Fruit fly (Drosophila melanogaster) whole organism, embryonic: ENCODE results near the gene Ldsdh1.

ENCODE experiments used
- Atf6 ChIP-seq: fragments of 200-800 bp; sonication (Bioruptor generic); IDR thresholded peaks from 2 replicates; pipeline ENCODE4 v1.3.6; 2022; ENCODE audit warnings: missing biosample characterization, missing genetic modification characterization
- Bdp1 ChIP-seq: fragments of 200-800 bp; sonication (Bioruptor generic); optimal IDR thresholded peaks from 3 replicates; lab custom pipeline; 2016; ENCODE audit warnings: missing biosample characterization, missing genetic modification characterization
- BtbVII ChIP-seq: fragments of 200-800 bp; sonication (Bioruptor generic); optimal IDR thresholded peaks from 3 replicates; lab custom pipeline; 2017; ENCODE audit warnings: missing biosample characterization, mild to moderate bottlenecking, missing genetic modification characterization
- CG10147 ChIP-seq: fragments of 200-800 bp; sonication (Bioruptor generic); optimal IDR thresholded peaks from 2 replicates; lab custom pipeline; 2019; ENCODE audit warnings: missing biosample characterization, mild to moderate bottlenecking, missing genetic modification characterization, moderate library complexity
- CG10959 ChIP-seq: fragments of 200-800 bp; sonication (Bioruptor generic); IDR thresholded peaks from 2 replicates; pipeline ENCODE4 v1.3.6; 2022; ENCODE audit warnings: missing biosample characterization, missing genetic modification characterization
- CG11504 ChIP-seq: fragments of 200-800 bp; sonication (Bioruptor generic); optimal IDR thresholded peaks from 3 replicates; lab custom pipeline; 2019; ENCODE audit warnings: missing biosample characterization, mild to moderate bottlenecking, missing genetic modification characterization, moderate library complexity
- CG12659 ChIP-seq: fragments of 200-800 bp; sonication (Bioruptor generic); optimal IDR thresholded peaks from 3 replicates; lab custom pipeline; 2017; ENCODE audit warnings: mild to moderate bottlenecking, missing biosample characterization, missing genetic modification reagents, missing genetic modification characterization
- CG17328 ChIP-seq: fragments of 200-800 bp; sonication (Bioruptor generic); IDR thresholded peaks from 2 replicates; pipeline ENCODE4 v1.3.6; 2022; ENCODE audit warnings: missing biosample characterization, missing genetic modification characterization
- CG2889 ChIP-seq: fragments of 200-800 bp; sonication (Bioruptor generic); IDR thresholded peaks from 3 replicates; pipeline ENCODE4 v1.3.6; 2022; ENCODE audit warnings: missing biosample characterization, missing genetic modification characterization
- CG31388 ChIP-seq: fragments of 200-800 bp; sonication (Bioruptor generic); optimal IDR thresholded peaks from 2 replicates; lab custom pipeline; 2016; ENCODE audit warnings: missing biosample characterization, missing genetic modification characterization
- CG32532 ChIP-seq: fragments of 200-800 bp; sonication (Bioruptor generic); IDR thresholded peaks from 2 replicates; pipeline ENCODE4 v1.3.6; 2022; ENCODE audit warnings: missing biosample characterization, missing genetic modification characterization
- CG3726 ChIP-seq: fragments of 200-800 bp; sonication (Bioruptor generic); IDR thresholded peaks from 3 replicates; pipeline ENCODE4, ENCODE4 v1.3.6; 2022; ENCODE audit warnings: missing biosample characterization, missing genetic modification characterization
- CG4730 ChIP-seq: fragments of 200-800 bp; sonication (Bioruptor generic); IDR thresholded peaks from 2 replicates; pipeline ENCODE4 v1.3.6; 2022; ENCODE audit warnings: missing biosample characterization, missing genetic modification characterization
- CG7372 ChIP-seq: fragments of 200-800 bp; sonication (Bioruptor generic); IDR thresholded peaks from 2 replicates; pipeline ENCODE4 v1.3.6; 2022; ENCODE audit warnings: missing biosample characterization, missing genetic modification characterization
- CG8089 ChIP-seq: fragments of 200-800 bp; sonication (Bioruptor generic); optimal IDR thresholded peaks from 3 replicates; lab custom pipeline; 2016; ENCODE audit warnings: missing biosample characterization, missing genetic modification characterization
- CG8388 ChIP-seq: fragments of 200-800 bp; sonication (Bioruptor generic); optimal IDR thresholded peaks from 2 replicates; lab custom pipeline; 2019; ENCODE audit warnings: missing biosample characterization, mild to moderate bottlenecking, missing genetic modification characterization, moderate library complexity
- CG9437 ChIP-seq: fragments of 200-800 bp; sonication (Bioruptor generic); optimal IDR thresholded peaks from 2 replicates; lab custom pipeline; 2018; ENCODE audit warnings: missing biosample characterization, mild to moderate bottlenecking, missing genetic modification characterization
- CG9609 ChIP-seq: fragments of 200-800 bp; sonication (Bioruptor generic); optimal IDR thresholded peaks from 3 replicates; lab custom pipeline; 2016; ENCODE audit warnings: missing biosample characterization, missing genetic modification characterization
- CG9797 ChIP-seq: fragments of 200-800 bp; sonication (Bioruptor generic); optimal IDR thresholded peaks from 3 replicates; lab custom pipeline; 2018; ENCODE audit warnings: missing biosample characterization, mild to moderate bottlenecking, missing genetic modification characterization
- CrebB ChIP-seq: fragments of 200-800 bp; sonication (Bioruptor generic); optimal IDR thresholded peaks from 3 replicates; lab custom pipeline; 2018; ENCODE audit warnings: missing biosample characterization, mild to moderate bottlenecking, missing genetic modification characterization
- Deaf1 ChIP-seq: fragments of 200-800 bp; optimal IDR thresholded peaks from 3 replicates; lab custom pipeline; 2019; ENCODE audit warnings: missing biosample characterization, mild to moderate bottlenecking, missing genetic modification characterization, moderate library complexity
- Dll ChIP-seq: fragments of 200-800 bp; sonication (Bioruptor generic); IDR thresholded peaks from 4 replicates; pipeline ENCODE4 v1.3.6; 2022; ENCODE audit warnings: missing biosample characterization, missing genetic modification characterization; ENCODE audit not compliant: partially characterized antibody
- Ets65A ChIP-seq: fragments of 200-800 bp; sonication (Bioruptor generic); peaks from one replicate; lab custom pipeline; 2016; ENCODE audit warnings: missing biosample characterization, missing genetic modification characterization
- HLH54F ChIP-seq: fragments of 200-800 bp; sonication (Bioruptor generic); optimal IDR thresholded peaks from 3 replicates; lab custom pipeline; 2016; ENCODE audit warnings: missing biosample characterization, missing genetic modification characterization
- Hmx ChIP-seq: fragments of 200-800 bp; sonication (Bioruptor generic); optimal IDR thresholded peaks from 2 replicates; lab custom pipeline; 2016; ENCODE audit warnings: missing biosample characterization, missing genetic modification characterization
- Hr51 ChIP-seq, 2 experiments: fragments of 200-800 bp; sonication (Bioruptor generic); optimal IDR thresholded peaks; 2 replicates in 1 of 2; 3 replicates in 1 of 2; lab custom pipeline; 2016 to 2018; ENCODE audit warnings: missing biosample characterization in 2 of 2, missing genetic modification characterization in 2 of 2, mild to moderate bottlenecking in 1 of 2, moderate library complexity in 1 of 2
- NC2β ChIP-seq: fragments of 200-800 bp; sonication (Bioruptor generic); optimal IDR thresholded peaks from 2 replicates; lab custom pipeline; 2016; ENCODE audit warnings: missing biosample characterization, missing genetic modification characterization
- Sox102F ChIP-seq: fragments of 200-800 bp; sonication (Bioruptor generic); optimal IDR thresholded peaks from 2 replicates; lab custom pipeline; 2018; ENCODE audit warnings: missing biosample characterization, mild to moderate bottlenecking, missing genetic modification characterization, moderate library complexity
- Spps ChIP-seq: fragments of 200-800 bp; sonication (Bioruptor generic); optimal IDR thresholded peaks from 2 replicates; lab custom pipeline; 2018; ENCODE audit warnings: missing biosample characterization, mild to moderate bottlenecking, missing genetic modification characterization
- TFAM ChIP-seq: fragments of 200-800 bp; sonication (Bioruptor generic); optimal IDR thresholded peaks from 2 replicates; lab custom pipeline; 2017; ENCODE audit warnings: missing biosample characterization, missing genetic modification characterization, inconsistent platforms
- YL-1 ChIP-seq: fragments of 200-800 bp; sonication (Bioruptor generic); optimal IDR thresholded peaks from 3 replicates; lab custom pipeline; 2017; ENCODE audit warnings: missing biosample characterization, mild to moderate bottlenecking, missing genetic modification characterization
- cas ChIP-seq: fragments of 200-800 bp; sonication (Bioruptor generic); IDR thresholded peaks from 2 replicates; pipeline ENCODE4 v1.3.6; 2022; ENCODE audit warnings: missing biosample characterization, missing genetic modification characterization
- ci ChIP-seq: fragments of 200-800 bp; sonication (Bioruptor generic); IDR thresholded peaks from 3 replicates; pipeline ENCODE4 v1.3.6; 2022; ENCODE audit warnings: missing biosample characterization, missing genetic modification characterization
- corto ChIP-seq: fragments of 200-800 bp; sonication (Bioruptor generic); optimal IDR thresholded peaks from 2 replicates; lab custom pipeline; 2016; ENCODE audit warnings: missing biosample characterization, mild to moderate bottlenecking, missing genetic modification characterization, moderate library complexity
- gem ChIP-seq: fragments of 200-800 bp; sonication (Bioruptor generic); optimal IDR thresholded peaks from 2 replicates; lab custom pipeline; 2019; ENCODE audit warnings: missing biosample characterization, mild to moderate bottlenecking, missing genetic modification characterization, moderate library complexity
- ham ChIP-seq: fragments of 200-800 bp; sonication (Bioruptor generic); IDR thresholded peaks from 2 replicates; pipeline ENCODE4 v1.3.6; 2022; ENCODE audit warnings: missing biosample characterization, missing genetic modification characterization
- jigr1 ChIP-seq: fragments of 200-800 bp; sonication (Bioruptor generic); IDR thresholded peaks from 3 replicates; pipeline ENCODE4 v1.3.6; 2022; ENCODE audit warnings: missing biosample characterization, missing genetic modification characterization
- maf-S ChIP-seq: fragments of 200-800 bp; sonication (Bioruptor generic); optimal IDR thresholded peaks from 2 replicates; lab custom pipeline; 2016; ENCODE audit warnings: missing biosample characterization, missing genetic modification characterization
- oc ChIP-seq: fragments of 200-800 bp; sonication (Bioruptor generic); optimal IDR thresholded peaks from 2 replicates; lab custom pipeline; 2018; ENCODE audit warnings: missing biosample characterization, mild to moderate bottlenecking, missing genetic modification characterization, moderate library complexity
- org-1 ChIP-seq: fragments of 200-800 bp; sonication (Bioruptor generic); optimal IDR thresholded peaks from 2 replicates; lab custom pipeline; 2017; ENCODE audit warnings: missing biosample characterization, missing genetic modification characterization
- p53 ChIP-seq: fragments of 200-800 bp; sonication (Bioruptor generic); optimal IDR thresholded peaks from 2 replicates; lab custom pipeline; 2016; ENCODE audit warnings: missing biosample characterization, missing genetic modification characterization
- pnt ChIP-seq: fragments of 200-800 bp; sonication (Bioruptor generic); optimal IDR thresholded peaks from 3 replicates; lab custom pipeline; 2016; ENCODE audit warnings: missing biosample characterization, missing genetic modification characterization
- pzg ChIP-seq: fragments of 200-800 bp; sonication (Bioruptor generic); optimal IDR thresholded peaks from 3 replicates; lab custom pipeline; 2018; ENCODE audit warnings: missing biosample characterization, mild to moderate bottlenecking, missing genetic modification characterization, moderate library complexity
- repo ChIP-seq: fragments of 200-800 bp; sonication (Bioruptor generic); optimal IDR thresholded peaks from 2 replicates; lab custom pipeline; 2016; ENCODE audit warnings: missing biosample characterization, missing genetic modification characterization
- sc ChIP-seq, 3 experiments: fragments of >200 bp in 2 of 3; fragments of 200-800 bp in 1 of 3; sonication (Bioruptor generic) in 1 of 3; optimal IDR thresholded peaks; 2 replicates in 2 of 3; 3 replicates in 1 of 3; lab custom pipeline; 2017; ENCODE audit warnings: mild to moderate bottlenecking in 1 of 3, missing biosample characterization in 1 of 3, missing genetic modification characterization in 1 of 3, missing genetic modification reagents in 1 of 3
- scrt ChIP-seq: fragments of 200-800 bp; sonication (Bioruptor generic); optimal IDR thresholded peaks from 2 replicates; lab custom pipeline; 2018; ENCODE audit warnings: missing biosample characterization, mild to moderate bottlenecking, missing genetic modification characterization, moderate library complexity
- sima ChIP-seq: fragments of 200-800 bp; sonication (Bioruptor generic); optimal IDR thresholded peaks from 2 replicates; lab custom pipeline; 2016; ENCODE audit warnings: missing biosample characterization, missing genetic modification characterization
- stc ChIP-seq: fragments of 200-800 bp; sonication (Bioruptor generic); IDR thresholded peaks from 2 replicates; pipeline ENCODE4 v1.3.6; 2022; ENCODE audit warnings: missing biosample characterization, missing genetic modification characterization
- wdn ChIP-seq: fragments of 200-800 bp; sonication (Bioruptor generic); IDR thresholded peaks from 2 replicates; pipeline ENCODE4 v1.3.6; 2022; ENCODE audit warnings: missing biosample characterization, missing genetic modification characterization
- zfh1 ChIP-seq: fragments of 200-800 bp; sonication (Bioruptor generic); IDR thresholded peaks from 3 replicates; pipeline ENCODE4 v1.3.6; 2022; ENCODE audit warnings: missing biosample characterization, missing genetic modification characterization

The Ldsdh1 gene

dm6 chrX:8092075-8092682, 10.8 kb upstream of the Ldsdh1 start (continued):
- TF ChIP-seq sc (optimal IDR thresholded peaks at IDR 0.05; lab: Kevin White, UChicago), result no peak
- TF ChIP-seq sc (GFP tag; optimal IDR thresholded peaks at IDR 0.05; lab: Kevin White, UChicago), result peak; percentile 91
- TF ChIP-seq CG9609, result peak; percentile 78
- TF ChIP-seq jigr1 (GFP tag; lab: Robert Waterston, UW), result peak; percentile 90
- TF ChIP-seq CG3726 (GFP tag; lab: Robert Waterston, UW), result peak; percentile 67; the same call in 1 of the 3 replicates
- TF ChIP-seq corto, result peak; percentile 83
- peak; percentile 70 for TF ChIP-seq TFAM (GFP tag; lab: Kevin White, UChicago)
- peak; percentile 82 for TF ChIP-seq CG2889 (GFP tag; lab: Robert Waterston, UW)
- TF ChIP-seq Atf6 (GFP tag; lab: Robert Waterston, UW), result peak; percentile 95
- TF ChIP-seq CG8388 (GFP tag; lab: Kevin White, UChicago), result peak; percentile 91
- TF ChIP-seq CG17328 (GFP tag; lab: Robert Waterston, UW), result peak; percentile 81
- peak; percentile 83 for TF ChIP-seq Spps (tag; lab: Kevin White, UChicago)
- peak; percentile 94 for TF ChIP-seq CG10147 (GFP tag; lab: Kevin White, UChicago)
- peak; percentile 89 for TF ChIP-seq scrt (GFP tag; lab: Kevin White, UChicago)
- no peak for TF ChIP-seq Dll
- peak; percentile 87 for TF ChIP-seq stc (GFP tag; lab: Robert Waterston, UW)
- peak; percentile 78 for TF ChIP-seq Bdp1 (GFP tag; lab: Kevin White, UChicago)
- peak; percentile 67 for TF ChIP-seq Hmx
- TF ChIP-seq CG10959 (GFP tag; lab: Robert Waterston, UW), result peak; percentile 66
- TF ChIP-seq ci, result peak; percentile 80
- peak; percentile 80 to 97 for TF ChIP-seq Hr51 (GFP tag; optimal IDR thresholded peaks at IDR 0.05; lab: Kevin White, UChicago)
- peak; percentile 97 for TF ChIP-seq BtbVII (GFP tag; lab: Kevin White, UChicago)
- TF ChIP-seq NC2β (GFP tag; lab: Kevin White, UChicago), result peak; percentile 68
- 0 out of 2 replicates have a peak, but pooled peaks have one; percentile 56 for TF ChIP-seq ham
- TF ChIP-seq CG7372 (GFP tag; lab: Robert Waterston, UW), result peak; percentile 92
- peak; percentile 88 for TF ChIP-seq CG4730 (GFP tag; lab: Robert Waterston, UW)
- peak; percentile 81 for TF ChIP-seq Deaf1 (tag; lab: Kevin White, UChicago)
- TF ChIP-seq CG32532 (GFP tag; lab: Robert Waterston, UW), result peak; percentile 91
- TF ChIP-seq YL-1, result peak; percentile 67
- peak; percentile 95 for TF ChIP-seq Sox102F (GFP tag; lab: Kevin White, UChicago)
- peak; percentile 92 for TF ChIP-seq oc (tag; lab: Kevin White, UChicago)
- no peak for TF ChIP-seq p53 (GFP tag; lab: Kevin White, UChicago)
- peak; percentile 77 for TF ChIP-seq maf-S (GFP tag; lab: Kevin White, UChicago)
- peak; percentile 72 for TF ChIP-seq HLH54F
- TF ChIP-seq cas (GFP tag; lab: Robert Waterston, UW), result peak; percentile 72
- TF ChIP-seq org-1 (GFP tag; lab: Kevin White, UChicago), result peak; percentile 94
- TF ChIP-seq Ets65A (GFP tag; lab: Kevin White, UChicago), result peak; percentile 69
- TF ChIP-seq pnt (GFP tag; lab: Kevin White, UChicago), result peak; percentile 82
- TF ChIP-seq CrebB, result peak; percentile 92
- peak; percentile 55 for TF ChIP-seq CG8089
- TF ChIP-seq CG9437 (GFP tag; lab: Kevin White, UChicago), result peak; percentile 91
- peak; percentile 83 for TF ChIP-seq wdn (GFP tag; lab: Robert Waterston, UW)
- peak; percentile 64 for TF ChIP-seq repo
- TF ChIP-seq CG31388 (GFP tag; lab: Kevin White, UChicago), result peak; percentile 78
- TF ChIP-seq sima (GFP tag; lab: Kevin White, UChicago), result no peak
- peak; percentile 98 for TF ChIP-seq gem (tag; lab: Kevin White, UChicago)
- TF ChIP-seq zfh1 (GFP tag; lab: Robert Waterston, UW), result peak; percentile 88; the same call in 2 of the 3 replicates
- TF ChIP-seq CG11504 (tag; lab: Kevin White, UChicago), result peak; percentile 96
- TF ChIP-seq CG12659 (GFP tag; lab: Kevin White, UChicago), result peak; percentile 98
- TF ChIP-seq CG9797 (GFP tag; lab: Kevin White, UChicago), result peak; percentile 28
- no peak for TF ChIP-seq pzg (GFP tag; lab: Kevin White, UChicago)
